Worm (Caenorhabditis elegans): ENCODE results near the gene memb-1.
"Not testable (repeated sequence)": the region's sequence is repeated elsewhere in the genome, so short reads cannot be mapped to it uniquely, and the experiment has no call there.

ce11 chrX:9460834-9461233 lies 19.5 kb upstream of the memb-1 start, which contains the start of gene ZK899.5:
- not testable (repeated sequence) for TF ChIP-seq hnd-1 (tag; optimal IDR thresholded peaks at IDR 0.05); ama-1 (optimal IDR thresholded peaks at IDR 0.05); ceh-13 (GFP tag; optimal IDR thresholded peaks at IDR 0.05); sea-1 (GFP tag; conservative IDR thresholded peaks at IDR 0.05); tbx-11 (GFP tag; IDR thresholded peaks at IDR 0.05); hmbx-1 (tag; optimal IDR thresholded peaks at IDR 0.05); ets-7 (tag; optimal IDR thresholded peaks at IDR 0.05); scrt-1 (GFP tag; IDR thresholded peaks at IDR 0.05); tbx-37 (GFP tag; conservative IDR thresholded peaks at IDR 0.05); hmg-4 (GFP tag; optimal IDR thresholded peaks at IDR 0.05); ceh-36 (tag; optimal IDR thresholded peaks at IDR 0.05); aly-1 (tag; optimal IDR thresholded peaks at IDR 0.05); tra-4 (tag; optimal IDR thresholded peaks at IDR 0.05); B0310.2 (tag; optimal IDR thresholded peaks at IDR 0.05)

All from whole organism, early embryonic.